Fruit fly (Drosophila melanogaster): ENCODE measurements around the gene Pi3K68D.

Pi3K68D gene

DNA sequence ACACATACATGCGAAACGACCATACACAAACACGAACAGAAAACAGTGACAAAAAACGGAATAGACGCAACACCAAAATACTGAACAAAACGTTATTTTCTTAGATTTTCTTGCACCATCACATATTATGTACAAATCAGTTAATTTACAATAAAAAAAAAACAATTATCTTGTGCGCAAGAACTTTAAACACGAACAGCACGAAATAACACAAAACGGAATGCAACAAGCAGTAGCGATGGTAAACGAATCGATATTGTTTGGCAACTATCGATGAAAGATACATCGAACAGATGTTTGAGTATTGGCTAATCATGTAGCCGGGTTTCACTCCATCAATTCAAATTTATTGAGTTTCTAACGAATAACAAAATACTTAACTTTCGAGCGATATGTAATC, at the start of gene Pi3K68D:
Pi3K68D (minus strand) TSS at position 241 of the 400 bp plus-strand sequence.
- TF ChIP-seq Snoo (tag; optimal IDR thresholded peaks at IDR 0.05) (no peak), CG17806 (tag; optimal IDR thresholded peaks at IDR 0.05) (peak; percentile 19)

DNA sequence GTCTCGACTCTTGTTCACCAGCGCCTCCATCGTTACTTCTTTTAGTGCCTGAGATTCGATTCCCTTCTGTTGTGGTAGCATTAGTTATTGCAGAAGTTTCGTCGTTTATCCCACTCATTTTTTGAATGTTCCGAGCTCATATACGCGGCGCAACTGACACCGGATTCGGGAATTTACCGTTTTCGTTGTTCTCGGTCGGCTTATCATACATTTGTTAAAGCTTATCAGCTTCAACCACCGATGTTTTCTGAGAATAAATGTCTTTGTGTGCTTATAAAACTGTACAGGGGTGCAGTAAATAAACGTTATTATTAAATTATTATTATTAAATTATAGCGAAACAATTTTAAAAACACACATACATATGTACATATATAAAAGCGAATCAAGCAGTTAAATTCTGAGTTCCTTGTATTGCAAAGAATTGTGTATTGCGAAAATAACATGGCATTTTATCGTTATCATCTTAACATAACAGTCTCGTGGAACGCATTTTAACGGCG, 46.8 kb upstream of the Pi3K68D start, which contains the start of gene CG43064:
CG43064 (minus strand) TSS at position 147 of the 503 bp plus-strand sequence.
- TF ChIP-seq CG32121 (GFP tag; IDR thresholded peaks at IDR 0.05) (no peak), CG17806 (tag; optimal IDR thresholded peaks at IDR 0.05) (no peak), fd96Ca (GFP tag; IDR thresholded peaks at IDR 0.05) (no peak), CG8301 (tag; optimal IDR thresholded peaks at IDR 0.05) (no peak), CG9948 (tag; optimal IDR thresholded peaks at IDR 0.05) (no peak), Snoo (tag; optimal IDR thresholded peaks at IDR 0.05) (no peak), CG15710 (tag; optimal IDR thresholded peaks at IDR 0.05) (no peak)

DNA sequence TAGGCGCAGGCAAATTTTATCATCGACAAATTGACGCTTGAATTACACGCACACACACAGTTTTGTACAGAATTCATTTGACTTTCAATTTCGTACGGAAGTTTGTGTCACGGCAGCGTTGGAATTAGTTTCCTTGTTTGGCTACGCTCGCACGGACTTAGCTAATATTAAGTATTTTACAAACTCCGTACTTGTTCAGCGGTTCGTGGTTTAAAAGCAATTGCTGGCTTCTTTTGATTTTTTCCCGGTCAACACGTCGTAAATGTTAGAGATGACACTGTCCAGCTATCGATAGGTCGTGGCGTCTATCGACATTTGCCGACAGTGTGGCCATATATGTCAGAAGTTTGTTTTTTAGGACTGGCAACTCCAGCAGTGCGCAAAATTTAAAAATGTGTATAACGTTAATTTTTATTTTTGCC, 43.5 kb upstream of the Pi3K68D start, which contains the start of gene CycA:
CycA (minus strand) TSS at position 283 of the 422 bp plus-strand sequence.
- no peak for TF ChIP-seq Ets98B (GFP tag; IDR thresholded peaks at IDR 0.05)
- TF ChIP-seq Pif1A (GFP tag; optimal IDR thresholded peaks at IDR 0.05), result no peak
- TF ChIP-seq CG13204 (GFP tag; optimal IDR thresholded peaks at IDR 0.05), result no peak
- no peak for TF ChIP-seq CG34367 (tag; optimal IDR thresholded peaks at IDR 0.05)
- no peak for TF ChIP-seq rn (GFP tag; IDR thresholded peaks at IDR 0.05)
- no peak for TF ChIP-seq EcR (GFP tag; optimal IDR thresholded peaks at IDR 0.05)
- TF ChIP-seq CG17806 (tag; optimal IDR thresholded peaks at IDR 0.05), result no peak
- TF ChIP-seq D1 (tag; optimal IDR thresholded peaks at IDR 0.05), result no peak
- no peak for TF ChIP-seq CG14655 (GFP tag; optimal IDR thresholded peaks at IDR 0.05)
- no peak for TF ChIP-seq gl (tag; optimal IDR thresholded peaks at IDR 0.05)
- no peak for TF ChIP-seq CG32121 (GFP tag; IDR thresholded peaks at IDR 0.05)
- TF ChIP-seq CG15710 (tag; optimal IDR thresholded peaks at IDR 0.05), result no peak
- no peak for TF ChIP-seq CG12605 (GFP tag; IDR thresholded peaks at IDR 0.05)
- TF ChIP-seq CG10348 (GFP tag; IDR thresholded peaks at IDR 0.05), result no peak
- no peak for TF ChIP-seq Pif1B (GFP tag; optimal IDR thresholded peaks at IDR 0.05)
- TF ChIP-seq fd96Ca (GFP tag; IDR thresholded peaks at IDR 0.05), result no peak
- TF ChIP-seq CG8301 (tag; optimal IDR thresholded peaks at IDR 0.05), result no peak

DNA sequence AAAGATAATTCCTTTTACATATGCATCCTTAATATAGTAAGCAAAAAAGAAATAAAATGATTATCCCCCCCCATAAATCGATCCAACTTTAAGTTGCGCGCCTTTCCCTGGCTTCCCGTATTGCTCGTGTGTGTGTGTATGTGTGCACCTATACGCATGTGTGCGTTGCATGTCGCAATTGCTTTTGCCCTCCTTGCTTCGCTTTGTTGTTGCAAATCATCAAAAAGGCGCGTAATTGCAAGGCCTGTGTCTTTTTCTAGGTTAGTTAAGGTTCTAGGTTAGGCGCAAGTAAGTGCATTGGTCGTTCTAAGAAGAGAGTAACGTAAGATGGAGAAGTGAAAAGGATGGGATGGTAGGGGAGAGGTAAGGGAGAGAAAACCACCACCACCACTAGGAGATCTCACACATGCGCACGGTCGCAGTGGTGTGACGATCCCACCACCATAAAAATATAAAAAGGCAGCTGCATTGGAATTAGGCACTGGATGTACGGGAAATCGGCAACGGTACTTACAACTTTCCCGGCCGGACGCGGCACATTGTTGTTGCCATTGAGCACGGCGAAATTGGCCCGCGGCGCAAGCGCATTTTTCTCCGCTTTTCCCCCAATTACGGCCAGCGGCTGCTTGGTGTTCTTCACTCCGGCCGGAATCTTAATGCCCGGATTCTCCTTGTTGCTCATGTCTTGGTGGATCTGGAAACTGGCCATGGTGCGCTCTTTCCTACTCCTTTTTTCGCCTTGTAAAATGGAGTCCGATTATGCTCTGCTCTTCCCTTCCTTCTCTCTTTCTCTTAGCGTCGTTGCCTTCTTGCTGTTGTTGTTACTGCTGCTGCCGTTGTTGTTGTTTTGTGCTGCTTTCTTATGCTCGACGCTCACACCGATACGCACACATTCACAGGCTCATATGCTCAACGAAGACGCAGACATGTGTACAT, 42.8 kb upstream of the Pi3K68D start:
- TF ChIP-seq CG12605 (GFP tag; IDR thresholded peaks at IDR 0.05), result no peak
- no peak for TF ChIP-seq CG8301 (tag; optimal IDR thresholded peaks at IDR 0.05)
- TF ChIP-seq gl (tag; optimal IDR thresholded peaks at IDR 0.05), result no peak
- TF ChIP-seq Snoo (tag; optimal IDR thresholded peaks at IDR 0.05), result no peak
- no peak for TF ChIP-seq CG10348 (GFP tag; IDR thresholded peaks at IDR 0.05)
- no peak for TF ChIP-seq rn (GFP tag; IDR thresholded peaks at IDR 0.05)
- TF ChIP-seq CG14655 (GFP tag; optimal IDR thresholded peaks at IDR 0.05), result no peak
- no peak for TF ChIP-seq CG13204 (GFP tag; optimal IDR thresholded peaks at IDR 0.05)
- TF ChIP-seq CG17806 (tag; optimal IDR thresholded peaks at IDR 0.05), result no peak
- TF ChIP-seq CG32121 (GFP tag; IDR thresholded peaks at IDR 0.05), result no peak
- TF ChIP-seq CG8159 (tag; optimal IDR thresholded peaks at IDR 0.05), result no peak
- TF ChIP-seq Pif1A (GFP tag; optimal IDR thresholded peaks at IDR 0.05), result no peak
- no peak for TF ChIP-seq Pif1B (GFP tag; optimal IDR thresholded peaks at IDR 0.05)
- TF ChIP-seq CG34367 (tag; optimal IDR thresholded peaks at IDR 0.05), result no peak
- TF ChIP-seq fd96Ca (GFP tag; IDR thresholded peaks at IDR 0.05), result no peak

DNA sequence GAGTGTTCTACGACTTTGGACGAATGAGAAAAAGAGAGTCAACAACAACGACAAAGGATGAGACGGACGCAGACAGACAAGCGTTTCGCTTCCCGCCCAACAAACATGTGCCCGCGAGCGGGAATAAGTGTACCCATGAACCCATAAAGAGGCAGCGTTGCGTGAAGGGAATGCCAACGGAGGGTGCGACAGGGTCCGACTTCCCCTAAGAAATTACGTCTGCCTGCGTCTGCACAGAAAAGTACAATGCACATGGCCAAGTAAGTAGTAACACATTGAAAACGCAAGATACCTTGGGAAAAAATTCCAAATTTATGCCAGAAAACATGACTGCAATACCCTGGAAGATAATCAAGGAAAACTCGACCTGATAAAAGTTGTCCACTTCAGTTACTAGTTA, 41.4 kb upstream of the Pi3K68D start:
- TF ChIP-seq CG4496 (GFP tag; IDR thresholded peaks at IDR 0.05) (no peak), CG8301 (tag; optimal IDR thresholded peaks at IDR 0.05) (no peak), Pif1A (GFP tag; optimal IDR thresholded peaks at IDR 0.05) (no peak), Snoo (tag; optimal IDR thresholded peaks at IDR 0.05) (no peak), CG9948 (tag; optimal IDR thresholded peaks at IDR 0.05) (no peak), rn (GFP tag; IDR thresholded peaks at IDR 0.05) (no peak), fd96Ca (GFP tag; IDR thresholded peaks at IDR 0.05) (no peak), CG15710 (tag; optimal IDR thresholded peaks at IDR 0.05) (no peak)

DNA sequence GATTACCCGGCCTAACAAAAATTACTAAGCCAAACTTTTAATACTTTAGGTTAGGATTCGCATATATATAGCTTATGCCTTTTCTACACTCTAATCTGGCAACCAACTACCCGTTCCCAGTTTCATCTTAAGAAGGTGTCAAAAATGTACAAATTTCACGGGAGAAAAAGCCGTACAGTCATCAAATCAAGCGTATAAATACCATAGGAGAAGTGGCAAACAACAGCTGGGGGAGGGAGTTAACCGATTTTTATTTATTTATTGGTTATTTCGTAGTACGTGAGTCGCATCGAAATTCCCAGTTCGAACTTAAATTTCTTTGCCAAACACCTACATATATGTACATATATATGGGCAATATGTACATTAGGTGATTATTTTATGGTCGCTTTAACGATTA, 38.9 kb upstream of the Pi3K68D start, which contains the start of gene CG7264:
CG7264 (plus strand) TSS at position 301 of the 400 bp plus-strand sequence.
- TF ChIP-seq gl (tag; optimal IDR thresholded peaks at IDR 0.05) (no peak), D1 (tag; optimal IDR thresholded peaks at IDR 0.05) (no peak), Pif1B (GFP tag; optimal IDR thresholded peaks at IDR 0.05) (no peak), CG9948 (tag; optimal IDR thresholded peaks at IDR 0.05) (no peak), CG13204 (GFP tag; optimal IDR thresholded peaks at IDR 0.05) (no peak), CG15710 (tag; optimal IDR thresholded peaks at IDR 0.05) (no peak), Snoo (tag; optimal IDR thresholded peaks at IDR 0.05) (no peak), Ets98B (GFP tag; IDR thresholded peaks at IDR 0.05) (no peak)

Data from whole organism, pupa.